Fruit fly (Drosophila melanogaster) Kc167 (cell line): ENCODE results near the gene CG13795.

ENCODE experiments used
- Myc ChIP-seq: fragments of >200 bp; optimal IDR thresholded peaks from 2 replicates; lab custom pipeline; 2017; ENCODE audit warnings: missing external identifiers
- Sin3A ChIP-seq: fragments of >200 bp; optimal IDR thresholded peaks from 2 replicates; lab custom pipeline; 2018; ENCODE audit warnings: missing external identifiers
- h ChIP-seq: fragments of >200 bp; optimal IDR thresholded peaks from 3 replicates; lab custom pipeline; 2018; ENCODE audit warnings: missing external identifiers
- ttk ChIP-seq: sonication (Bioruptor generic); optimal IDR thresholded peaks from 2 replicates; lab custom pipeline; 2017; ENCODE audit warnings: missing external identifiers

DNA sequence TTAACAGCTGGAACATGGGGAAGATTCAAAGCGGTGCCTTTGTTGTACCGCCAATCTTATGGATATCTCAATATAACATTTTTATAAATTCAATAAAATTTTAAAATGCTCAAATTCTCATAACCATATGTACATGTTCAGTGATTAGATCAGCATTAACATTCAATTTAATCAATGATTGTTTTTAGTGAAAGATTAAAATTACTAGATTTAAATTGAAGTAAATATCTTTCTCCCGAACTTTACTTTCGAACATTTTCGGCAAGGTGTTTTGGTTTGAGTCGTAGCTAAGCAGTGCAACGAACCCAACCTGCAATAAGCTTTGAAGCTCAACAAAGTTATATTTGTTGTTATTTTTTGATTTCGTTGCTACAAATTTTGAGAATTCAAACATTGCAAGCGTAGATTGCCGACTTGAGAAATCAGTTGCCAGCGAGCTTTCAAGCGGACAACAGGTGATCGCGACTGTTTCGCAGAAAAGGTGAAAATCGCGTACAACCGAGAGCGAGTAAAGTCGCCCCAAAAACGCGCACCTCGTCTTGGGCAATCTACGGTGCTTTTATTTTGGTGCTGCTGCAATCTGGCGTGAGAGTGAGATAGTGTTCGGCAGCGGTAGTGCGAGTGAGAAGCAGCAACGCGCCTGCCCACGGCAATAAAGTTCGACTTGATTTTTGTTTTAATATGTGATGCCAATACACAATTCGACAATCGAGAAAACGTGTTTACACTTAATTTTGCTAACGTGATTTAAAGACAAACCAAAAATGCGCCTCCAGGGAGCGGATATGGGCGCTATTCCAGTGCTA is 23.5 kb downstream of the CG13795 start, which contains the start of gene Tep3:
- TF ChIP-seq h (lab: Kevin White, UChicago), result no peak
- TF ChIP-seq Sin3A (lab: Kevin White, UChicago), result no peak
- no peak for TF ChIP-seq Myc
- TF ChIP-seq ttk (lab: Kevin White, UChicago), result no peak
